Worm (Caenorhabditis elegans) whole organism, L4 larva: ENCODE data around the gene T04B8.5.
A peak's percentile ranks its signal among the peaks of the same experiment; 100 is the strongest.

Experiments
- T20F7.1 ChIP-seq: fragments of 200-800 bp; sonication (Bioruptor generic); optimal IDR thresholded peaks from 2 replicates; lab custom pipeline; 2018; ENCODE audit warnings: mild to moderate bottlenecking, missing genetic modification characterization, missing compliant biosample characterization
- Y105C5A.15 ChIP-seq: fragments of 200-800 bp; sonication (Bioruptor generic); IDR thresholded peaks from 2 replicates; pipeline ENCODE4 v1.3.6; 2022; ENCODE audit warnings: missing genetic modification characterization, missing compliant biosample characterization
- Y5F2A.4 ChIP-seq: fragments of 200-800 bp; sonication (Bioruptor generic); optimal IDR thresholded peaks from 2 replicates; lab custom pipeline; 2018; ENCODE audit warnings: mild to moderate bottlenecking, missing genetic modification characterization, missing compliant biosample characterization
- ceh-20 ChIP-seq: fragments of 200-800 bp; sonication (Bioruptor generic); IDR thresholded peaks from 2 replicates; pipeline ENCODE4 v1.3.6; 2022; ENCODE audit warnings: missing genetic modification reagents, missing genetic modification characterization, missing compliant biosample characterization
- ceh-62 ChIP-seq: sonication (generic microtip); optimal IDR thresholded peaks from 2 replicates; lab custom pipeline; 2017; ENCODE audit warnings: missing biosample characterization, missing genetic modification characterization
- cey-2 ChIP-seq: sonication (generic microtip); optimal IDR thresholded peaks from 3 replicates; lab custom pipeline; 2017; ENCODE audit warnings: missing genetic modification characterization, mild to moderate bottlenecking, missing compliant biosample characterization, antibody characterized with exemption, borderline replicate concordance; ENCODE audit not compliant: insufficient read depth
- daf-16 ChIP-seq, 3 experiments: sonication (generic microtip); optimal IDR thresholded peaks; 2 replicates each; lab custom pipeline; 2016 to 2017; ENCODE audit warnings: missing genetic modification characterization in 3 of 3, missing genetic modification reagents in 3 of 3, mild to moderate bottlenecking in 2 of 3, missing compliant biosample characterization in 2 of 3, missing biosample characterization in 1 of 3, moderate library complexity in 1 of 3
- daf-19 ChIP-seq: fragments of 200-800 bp; sonication (Bioruptor generic); conservative IDR thresholded peaks from 2 replicates; pipeline ENCODE4 v1.3.6; 2022; ENCODE audit warnings: missing genetic modification characterization, missing compliant biosample characterization
- dmd-6 ChIP-seq: fragments of 200-800 bp; sonication (Bioruptor generic); IDR thresholded peaks from 2 replicates; pipeline ENCODE4 v1.3.6; 2022; ENCODE audit warnings: missing genetic modification reagents, missing genetic modification characterization, missing compliant biosample characterization
- dpl-1 ChIP-seq: fragments of 150-350 bp; optimal IDR thresholded peaks from 2 replicates; lab custom pipeline; 2014; ENCODE audit warnings: missing biosample characterization, missing genetic modification reagents, missing genetic modification characterization
- dve-1 ChIP-seq: sonication (generic microtip); optimal IDR thresholded peaks from 2 replicates; lab custom pipeline; 2017; ENCODE audit warnings: antibody characterized with exemption, mild to moderate bottlenecking, missing genetic modification characterization, missing compliant biosample characterization; ENCODE audit not compliant: insufficient read depth
- egl-27 ChIP-seq: sonication (generic microtip); optimal IDR thresholded peaks from 3 replicates; lab custom pipeline; 2017; ENCODE audit warnings: missing biosample characterization, missing genetic modification reagents, missing genetic modification characterization
- hlh-11 ChIP-seq: fragments of 200-800 bp; sonication (Bioruptor generic); optimal IDR thresholded peaks from 2 replicates; lab custom pipeline; 2018; ENCODE audit warnings: mild to moderate bottlenecking, missing genetic modification characterization, missing compliant biosample characterization
- hlh-30 ChIP-seq: sonication (generic microtip); optimal IDR thresholded peaks from 2 replicates; lab custom pipeline; 2017; ENCODE audit warnings: antibody characterized with exemption, mild to moderate bottlenecking, missing genetic modification characterization, missing compliant biosample characterization; ENCODE audit not compliant: insufficient read depth
- hmg-1.1 ChIP-seq: fragments of 200-800 bp; sonication (Bioruptor generic); IDR thresholded peaks from 2 replicates; pipeline ENCODE4 v1.3.6; 2022; ENCODE audit warnings: missing genetic modification reagents, missing genetic modification characterization, missing compliant biosample characterization
- lim-7 ChIP-seq: fragments of 200-800 bp; sonication (Bioruptor generic); IDR thresholded peaks from 2 replicates; pipeline ENCODE4 v1.3.6; 2022; ENCODE audit warnings: missing genetic modification characterization, missing compliant biosample characterization
- lin-1 ChIP-seq: fragments of 200-800 bp; sonication (Bioruptor generic); IDR thresholded peaks from 2 replicates; pipeline ENCODE4 v1.3.6; 2022; ENCODE audit warnings: missing genetic modification reagents, missing genetic modification characterization, missing compliant biosample characterization
- lin-13 ChIP-seq: fragments of 150-350 bp; optimal IDR thresholded peaks from 2 replicates; lab custom pipeline; 2014; ENCODE audit warnings: missing biosample characterization, missing genetic modification reagents, missing genetic modification characterization
- lin-29 ChIP-seq: fragments of 200-800 bp; sonication (Bioruptor generic); IDR thresholded peaks from 2 replicates; pipeline ENCODE4 v1.3.6; 2022; ENCODE audit warnings: missing genetic modification reagents, missing genetic modification characterization, missing compliant biosample characterization
- lin-39 ChIP-seq: fragments of 150-350 bp; optimal IDR thresholded peaks from 2 replicates; lab custom pipeline; 2014; ENCODE audit warnings: missing biosample characterization, missing genetic modification reagents, missing genetic modification characterization
- lir-3 ChIP-seq: sonication (generic microtip); optimal IDR thresholded peaks from 2 replicates; lab custom pipeline; 2016; ENCODE audit warnings: mild to moderate bottlenecking, missing genetic modification characterization, missing compliant biosample characterization
- mep-1 ChIP-seq: fragments of 150-350 bp; sonication (generic microtip); optimal IDR thresholded peaks from 3 replicates; lab custom pipeline; 2014; ENCODE audit warnings: missing biosample characterization, missing genetic modification characterization
- mes-2 ChIP-seq: sonication (generic microtip); optimal IDR thresholded peaks from 2 replicates; lab custom pipeline; 2016; ENCODE audit warnings: missing genotype, mild to moderate bottlenecking, missing genetic modification characterization, missing compliant biosample characterization; ENCODE audit not compliant: poor library complexity, severe bottlenecking
- nhr-111 ChIP-seq: fragments of 200-800 bp; sonication (Bioruptor generic); optimal IDR thresholded peaks from 2 replicates; lab custom pipeline; 2018; ENCODE audit warnings: mild to moderate bottlenecking, missing genetic modification characterization, missing compliant biosample characterization
- nhr-25 ChIP-seq: sonication (generic microtip); optimal IDR thresholded peaks from 2 replicates; lab custom pipeline; 2017; ENCODE audit warnings: missing genetic modification characterization, mild to moderate bottlenecking, missing compliant biosample characterization, antibody characterized with exemption, moderate library complexity, borderline replicate concordance; ENCODE audit not compliant: insufficient read depth
- nhr-28 ChIP-seq: fragments of 150-350 bp; optimal IDR thresholded peaks from 2 replicates; lab custom pipeline; 2014; ENCODE audit warnings: missing biosample characterization, missing genetic modification characterization
- nhr-6 ChIP-seq: fragments of 150-350 bp; optimal IDR thresholded peaks from 2 replicates; lab custom pipeline; 2014; ENCODE audit warnings: missing biosample characterization, missing genetic modification characterization
- pqm-1 ChIP-seq: sonication (generic microtip); optimal IDR thresholded peaks from 2 replicates; lab custom pipeline; 2017; ENCODE audit warnings: missing biosample characterization, missing genetic modification characterization
- rbr-2 ChIP-seq: sonication (generic microtip); optimal IDR thresholded peaks from 2 replicates; lab custom pipeline; 2016; ENCODE audit warnings: missing genotype, missing genetic modification characterization, missing compliant biosample characterization
- sdz-12 ChIP-seq: fragments of 200-800 bp; sonication (Bioruptor generic); optimal IDR thresholded peaks from 2 replicates; lab custom pipeline; 2018; ENCODE audit warnings: mild to moderate bottlenecking, missing genetic modification characterization, missing compliant biosample characterization
- set-16 ChIP-seq: fragments of 200-800 bp; sonication (Bioruptor generic); IDR thresholded peaks from 2 replicates; pipeline ENCODE4 v1.3.6; 2022; ENCODE audit warnings: missing genetic modification reagents, missing genetic modification characterization, missing compliant biosample characterization
- skn-1 ChIP-seq: fragments of 150-350 bp; optimal IDR thresholded peaks from 2 replicates; lab custom pipeline; 2014; ENCODE audit warnings: missing biosample characterization, missing genetic modification characterization
- spr-3 ChIP-seq: fragments of 200-800 bp; sonication (Bioruptor generic); optimal IDR thresholded peaks from 2 replicates; lab custom pipeline; 2018; ENCODE audit warnings: mild to moderate bottlenecking, missing genetic modification characterization, missing compliant biosample characterization
- tra-1 ChIP-seq: fragments of 200-800 bp; sonication (Bioruptor generic); IDR thresholded peaks from 2 replicates; pipeline ENCODE4 v1.3.6; 2022; ENCODE audit warnings: missing genetic modification reagents, missing genetic modification characterization, missing compliant biosample characterization
- unc-39 ChIP-seq: sonication (generic microtip); optimal IDR thresholded peaks from 2 replicates; lab custom pipeline; 2017; ENCODE audit warnings: missing biosample characterization, missing genetic modification characterization
- unc-62 ChIP-seq, 3 experiments: fragments of 150-350 bp in 1 of 3; sonication (generic microtip); optimal IDR thresholded peaks in 2 of 3; peaks in 1 of 3; 1 replicate in 1 of 3; 2 replicates in 2 of 3; lab custom pipeline; 2014 to 2017; ENCODE audit warnings: missing biosample characterization in 3 of 3, missing genetic modification characterization in 3 of 3, missing genetic modification reagents in 3 of 3, missing genotype in 1 of 3
- zfp-2 ChIP-seq: sonication (generic microtip); optimal IDR thresholded peaks from 2 replicates; lab custom pipeline; 2016; ENCODE audit warnings: mild to moderate bottlenecking, missing genetic modification characterization, missing compliant biosample characterization
- zip-11 ChIP-seq: fragments of 200-800 bp; sonication (Bioruptor generic); IDR thresholded peaks from 2 replicates; pipeline ENCODE4 v1.3.6; 2022; ENCODE audit warnings: missing genetic modification characterization, missing compliant biosample characterization

Gene T04B8.5

DNA sequence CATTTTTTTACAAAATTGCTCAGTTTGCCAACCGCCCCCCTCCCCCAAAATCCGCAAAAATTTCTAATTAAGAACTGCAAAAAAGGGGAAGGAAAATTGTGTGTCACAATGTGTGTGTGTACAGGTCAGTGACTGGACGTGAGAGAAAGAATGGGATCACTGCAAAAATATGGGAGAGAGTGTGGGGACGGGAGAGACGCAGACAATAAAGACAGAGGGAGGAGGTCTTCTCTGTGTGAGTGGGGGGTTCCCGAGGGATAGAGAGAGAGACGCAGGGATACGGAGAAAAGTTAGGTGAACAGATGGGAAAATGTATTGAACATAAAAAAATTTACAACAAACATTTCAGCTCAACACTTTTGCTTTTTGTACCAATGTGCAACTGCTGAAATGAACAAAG lies 1.6 kb upstream of the T04B8.5 start (continued):
- TF ChIP-seq Y5F2A.4 (GFP tag; lab: Kevin White, UChicago): no peak
- TF ChIP-seq nhr-25 (tag; lab: Kevin White, UChicago): no peak
- no peak for TF ChIP-seq nhr-6 (tag; lab: Kevin White, UChicago)
- peak; percentile 20; the same call in 1 of the 2 replicates for TF ChIP-seq set-16
- peak; percentile 3 for TF ChIP-seq dpl-1 (GFP tag; lab: Kevin White, UChicago)

DNA sequence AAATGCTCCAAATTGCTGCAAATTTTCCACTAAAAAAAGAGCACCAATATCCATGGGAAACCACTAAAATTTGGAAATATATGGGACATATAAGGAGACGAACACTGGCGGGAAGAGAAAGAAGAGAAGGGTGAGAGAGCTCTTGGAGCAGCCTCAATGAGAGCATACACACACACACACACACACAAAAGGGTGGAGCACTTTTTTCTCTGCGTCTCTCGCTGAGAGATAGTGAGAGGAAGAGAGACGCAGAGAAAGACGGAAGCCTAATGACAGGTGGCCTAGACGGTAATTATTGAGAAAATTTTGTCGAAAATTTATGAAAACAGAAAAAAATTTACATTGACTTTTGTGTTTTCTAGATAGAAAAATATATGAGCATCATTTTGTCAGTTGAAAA lies 1.9 kb downstream of the T04B8.5 start:
- TF ChIP-seq dve-1 (tag; lab: Kevin White, UChicago): peak; percentile 24
- TF ChIP-seq hlh-30 (tag; lab: Kevin White, UChicago): peak; percentile 12
- TF ChIP-seq mep-1 (tag; lab: Kevin White, UChicago): peak; percentile 1
- peak; percentile 27 for TF ChIP-seq nhr-28
- no peak for TF ChIP-seq nhr-111 (GFP tag; lab: Kevin White, UChicago)
- TF ChIP-seq Y105C5A.15 (GFP tag; lab: Robert Waterston, UW): no peak
- no peak for TF ChIP-seq zip-11 (GFP tag; lab: Robert Waterston, UW)
- no peak for TF ChIP-seq daf-19 (GFP tag; lab: Robert Waterston, UW)
- no peak for TF ChIP-seq lin-29 (GFP tag; lab: Robert Waterston, UW)
- no peak for TF ChIP-seq cey-2
- no peak for TF ChIP-seq nhr-25 (tag; lab: Kevin White, UChicago)
- TF ChIP-seq lin-1 (GFP tag; lab: Robert Waterston, UW): no peak
- TF ChIP-seq mes-2 (tag; lab: Kevin White, UChicago): peak; percentile 46
- no peak for TF ChIP-seq egl-27 (tag; lab: Kevin White, UChicago)
- TF ChIP-seq pqm-1: no peak
- TF ChIP-seq hmg-1.1: peak; percentile 65
- TF ChIP-seq set-16: no peak
- TF ChIP-seq Y5F2A.4 (GFP tag; lab: Kevin White, UChicago): no peak
- no peak for TF ChIP-seq spr-3
- no peak for TF ChIP-seq lin-13
- no peak for TF ChIP-seq lim-7 (GFP tag; lab: Robert Waterston, UW)
- no peak for TF ChIP-seq tra-1 (GFP tag; lab: Robert Waterston, UW)
- TF ChIP-seq ceh-62 (tag; lab: Kevin White, UChicago): no peak
- peak; percentile 29 for TF ChIP-seq hlh-11 (tag; lab: Kevin White, UChicago)
- no peak for TF ChIP-seq ceh-20
- TF ChIP-seq zfp-2 (tag; lab: Kevin White, UChicago): no peak
- TF ChIP-seq rbr-2 (tag; lab: Kevin White, UChicago): no peak
- TF ChIP-seq unc-39 (tag; lab: Kevin White, UChicago): no peak
- TF ChIP-seq daf-16 (GFP tag; optimal IDR thresholded peaks at IDR 0.05; lab: Kevin White, UChicago): no peak
- TF ChIP-seq daf-16 (tag; optimal IDR thresholded peaks at IDR 0.05; lab: Kevin White, UChicago): peak; percentile 39
- TF ChIP-seq skn-1 (tag; lab: Kevin White, UChicago): no peak
- TF ChIP-seq unc-62 (GFP tag; optimal IDR thresholded peaks at IDR 0.05 in 1 of 2; lab: Kevin White, UChicago): peak in 1 of 2 experiments; percentile 54
- no peak for TF ChIP-seq unc-62 (tag; optimal IDR thresholded peaks at IDR 0.05; lab: Kevin White, UChicago)
- TF ChIP-seq lir-3: no peak
- no peak for TF ChIP-seq sdz-12
- TF ChIP-seq lin-39 (tag; lab: Kevin White, UChicago): no peak
- TF ChIP-seq dmd-6 (GFP tag; lab: Robert Waterston, UW): peak; percentile 47; the same call in 1 of the 2 replicates
- TF ChIP-seq T20F7.1 (GFP tag; lab: Kevin White, UChicago): no peak
- TF ChIP-seq, all 104 proteins: peak for 10
